Worm (Caenorhabditis elegans) whole organism, L3 larva: ENCODE results near the gene cat-4.
A peak's percentile ranks its signal among the peaks of the same experiment; 100 is the strongest.

ENCODE experiments used
- R02D3.7 ChIP-seq: fragments of 150-350 bp; optimal IDR thresholded peaks from 2 replicates; lab custom pipeline; 2014; ENCODE audit warnings: missing biosample characterization, missing genetic modification characterization
- ZK546.5 ChIP-seq: sonication (generic microtip); optimal IDR thresholded peaks from 2 replicates; lab custom pipeline; 2017; ENCODE audit warnings: missing biosample characterization, missing genetic modification characterization
- ama-1 ChIP-seq: fragments of 150-350 bp; optimal IDR thresholded peaks from 2 replicates; lab custom pipeline; 2018
- ceh-16 ChIP-seq: sonication (generic microtip); optimal IDR thresholded peaks from 2 replicates; lab custom pipeline; 2017; ENCODE audit warnings: missing biosample characterization, missing genetic modification characterization
- ceh-28 ChIP-seq: fragments of 150-350 bp; optimal IDR thresholded peaks from 2 replicates; lab custom pipeline; 2014; ENCODE audit warnings: missing biosample characterization, missing genetic modification reagents, missing genetic modification characterization
- ceh-82 ChIP-seq: fragments of 150-350 bp; optimal IDR thresholded peaks from 2 replicates; lab custom pipeline; 2014; ENCODE audit warnings: missing biosample characterization, missing genetic modification characterization
- daf-12 ChIP-seq: fragments of 150-350 bp; optimal IDR thresholded peaks from 2 replicates; lab custom pipeline; 2014; ENCODE audit warnings: missing biosample characterization, missing genetic modification reagents, missing genetic modification characterization
- egl-27 ChIP-seq: sonication (generic microtip); optimal IDR thresholded peaks from 4 replicates; lab custom pipeline; 2017; ENCODE audit warnings: missing biosample characterization, missing genetic modification reagents, missing genetic modification characterization
- elt-1 ChIP-seq: fragments of 150-350 bp; optimal IDR thresholded peaks from 2 replicates; lab custom pipeline; 2014; ENCODE audit warnings: missing biosample characterization, missing genetic modification characterization
- elt-2 ChIP-seq: sonication (generic microtip); optimal IDR thresholded peaks from 2 replicates; lab custom pipeline; 2016; ENCODE audit warnings: missing genetic modification reagents, mild to moderate bottlenecking, missing genetic modification characterization, missing compliant biosample characterization
- elt-3 ChIP-seq, 3 experiments: fragments of 150-350 bp in 1 of 3; sonication (generic microtip) in 2 of 3; optimal IDR thresholded peaks; 2 replicates in 2 of 3; 4 replicates in 1 of 3; lab custom pipeline; 2014 to 2017; ENCODE audit warnings: missing biosample characterization in 3 of 3, missing genetic modification characterization in 3 of 3
- eor-1 ChIP-seq, 2 experiments: fragments of 150-350 bp; optimal IDR thresholded peaks; 2 replicates each; lab custom pipeline; 2014 to 2018; ENCODE audit warnings: missing biosample characterization in 2 of 2, missing genetic modification characterization in 2 of 2
- fkh-2 ChIP-seq: fragments of 150-350 bp; optimal IDR thresholded peaks from 2 replicates; lab custom pipeline; 2014; ENCODE audit warnings: missing biosample characterization, missing genetic modification reagents, missing genetic modification characterization
- fos-1 ChIP-seq: fragments of 150-350 bp; optimal IDR thresholded peaks from 2 replicates; lab custom pipeline; 2014; ENCODE audit warnings: missing biosample characterization, missing genetic modification characterization
- hmg-11 ChIP-seq: sonication (generic microtip); optimal IDR thresholded peaks from 2 replicates; lab custom pipeline; 2016; ENCODE audit warnings: missing genetic modification characterization, missing compliant biosample characterization
- jun-1 ChIP-seq: fragments of 150-350 bp; optimal IDR thresholded peaks from 2 replicates; lab custom pipeline; 2014; ENCODE audit warnings: missing biosample characterization, missing genetic modification reagents, missing genetic modification characterization
- lin-15B ChIP-seq: fragments of 150-350 bp; optimal IDR thresholded peaks from 2 replicates; lab custom pipeline; 2014; ENCODE audit warnings: missing biosample characterization, missing genetic modification characterization
- lin-39 ChIP-seq: fragments of 150-350 bp; optimal IDR thresholded peaks from 2 replicates; lab custom pipeline; 2018; ENCODE audit warnings: missing biosample characterization, missing genetic modification reagents, missing genetic modification characterization
- lsy-12 ChIP-seq: sonication (generic microtip); optimal IDR thresholded peaks from 2 replicates; lab custom pipeline; 2016; ENCODE audit warnings: mild to moderate bottlenecking, missing genetic modification characterization, missing compliant biosample characterization
- mdl-1 ChIP-seq: fragments of 150-350 bp; optimal IDR thresholded peaks from 2 replicates; lab custom pipeline; 2014; ENCODE audit warnings: missing biosample characterization, missing genetic modification characterization
- mml-1 ChIP-seq: fragments of 150-350 bp; sonication (generic microtip); optimal IDR thresholded peaks from 3 replicates; lab custom pipeline; 2014; ENCODE audit warnings: missing biosample characterization, missing genetic modification characterization
- nfya-1 ChIP-seq: sonication (generic microtip); optimal IDR thresholded peaks from 2 replicates; lab custom pipeline; 2017; ENCODE audit warnings: missing genetic modification characterization, mild to moderate bottlenecking, missing compliant biosample characterization, antibody characterized with exemption, moderate library complexity; ENCODE audit not compliant: insufficient read depth
- nhr-11 ChIP-seq: fragments of 150-350 bp; optimal IDR thresholded peaks from 2 replicates; lab custom pipeline; 2014; ENCODE audit warnings: missing biosample characterization, missing genetic modification characterization
- nhr-12 ChIP-seq: fragments of 150-350 bp; optimal IDR thresholded peaks from 2 replicates; lab custom pipeline; 2014; ENCODE audit warnings: missing biosample characterization, missing genetic modification characterization
- nhr-23 ChIP-seq: fragments of 150-350 bp; optimal IDR thresholded peaks from 2 replicates; lab custom pipeline; 2014; ENCODE audit warnings: missing biosample characterization, missing genetic modification reagents, missing genetic modification characterization
- nhr-28 ChIP-seq: fragments of 150-350 bp; optimal IDR thresholded peaks from 2 replicates; lab custom pipeline; 2014; ENCODE audit warnings: missing biosample characterization, missing genetic modification characterization
- nhr-43 ChIP-seq: sonication (generic microtip); optimal IDR thresholded peaks from 2 replicates; lab custom pipeline; 2016; ENCODE audit warnings: mild to moderate bottlenecking, missing genetic modification characterization, missing compliant biosample characterization; ENCODE audit not compliant: poor library complexity, severe bottlenecking
- nhr-76 ChIP-seq: fragments of 150-350 bp; sonication (generic microtip); optimal IDR thresholded peaks from 5 replicates; lab custom pipeline; 2014; ENCODE audit warnings: missing biosample characterization, missing genetic modification characterization
- nhr-77 ChIP-seq: fragments of 150-350 bp; optimal IDR thresholded peaks from 2 replicates; lab custom pipeline; 2014; ENCODE audit warnings: missing biosample characterization, missing genetic modification characterization
- pha-4 ChIP-seq: fragments of 150-350 bp; optimal IDR thresholded peaks from 2 replicates; lab custom pipeline; 2014; ENCODE audit warnings: missing biosample characterization, missing genetic modification reagents, missing genetic modification characterization
- pqm-1 ChIP-seq: fragments of 150-350 bp; optimal IDR thresholded peaks from 2 replicates; lab custom pipeline; 2017; ENCODE audit warnings: missing biosample characterization, missing genetic modification characterization, inconsistent platforms
- skn-1 ChIP-seq: fragments of 150-350 bp; optimal IDR thresholded peaks from 2 replicates; lab custom pipeline; 2014; ENCODE audit warnings: missing biosample characterization, missing genetic modification characterization
- snpc-4 ChIP-seq: fragments of 150-350 bp; optimal IDR thresholded peaks from 2 replicates; lab custom pipeline; 2014; ENCODE audit warnings: missing biosample characterization, missing genetic modification characterization
- tbx-2 ChIP-seq: sonication (generic microtip); optimal IDR thresholded peaks from 2 replicates; lab custom pipeline; 2016; ENCODE audit warnings: mild to moderate bottlenecking, missing genetic modification characterization, missing compliant biosample characterization
- unc-39 ChIP-seq: sonication (generic microtip); optimal IDR thresholded peaks from 4 replicates; lab custom pipeline; 2017; ENCODE audit warnings: missing biosample characterization, missing genetic modification characterization
- unc-62 ChIP-seq: fragments of 150-350 bp; sonication (generic microtip); optimal IDR thresholded peaks from 4 replicates; lab custom pipeline; 2014; ENCODE audit warnings: missing biosample characterization, missing genetic modification reagents, missing genetic modification characterization
- ztf-11 ChIP-seq: fragments of 150-350 bp; optimal IDR thresholded peaks from 2 replicates; lab custom pipeline; 2014; ENCODE audit warnings: missing biosample characterization, missing genetic modification characterization
- ztf-4 ChIP-seq: fragments of 150-350 bp; optimal IDR thresholded peaks from 2 replicates; lab custom pipeline; 2014; ENCODE audit warnings: missing biosample characterization, missing genetic modification characterization

Gene cat-4

ce11 chrV:10528500-10528899 lies 36.2 kb upstream of the cat-4 start, which contains the start of gene F25D1.3:
F25D1.3 (plus strand) TSS chrV:10528724.
- TF ChIP-seq ama-1 (lab: Kevin White, UChicago) (no peak), nhr-23 (tag; lab: Kevin White, UChicago) (peak; percentile 15)

ce11 chrV:10529600-10529999 lies 35.1 kb upstream of the cat-4 start:
- TF ChIP-seq elt-3 (tag; optimal IDR thresholded peaks at IDR 0.05; lab: Kevin White, UChicago): no peak
- no peak for TF ChIP-seq lsy-12 (tag; lab: Kevin White, UChicago)
- TF ChIP-seq fos-1: no peak
- no peak for TF ChIP-seq daf-12 (tag; lab: Kevin White, UChicago)
- peak; percentile 76 for TF ChIP-seq nhr-23 (tag; lab: Kevin White, UChicago)
- TF ChIP-seq elt-1: peak; percentile 2
- no peak for TF ChIP-seq fkh-2 (tag; lab: Kevin White, UChicago)

- TF ChIP-seq pqm-1 (tag; lab: Kevin White, UChicago): no peak
- no peak for TF ChIP-seq ZK546.5 (tag; lab: Kevin White, UChicago)
- no peak for TF ChIP-seq lin-39 (tag; lab: Kevin White, UChicago)
- TF ChIP-seq ceh-16 (tag; lab: Kevin White, UChicago): no peak
- TF ChIP-seq nhr-11 (tag; lab: Kevin White, UChicago): no peak
- no peak for TF ChIP-seq nhr-28
- TF ChIP-seq tbx-2 (tag; lab: Kevin White, UChicago): no peak
- TF ChIP-seq ztf-11 (tag; lab: Kevin White, UChicago): no peak
- no peak for TF ChIP-seq nhr-23 (tag; lab: Kevin White, UChicago)
- TF ChIP-seq elt-1: no peak
- TF ChIP-seq R02D3.7: no peak
These were observed 32.0 kb upstream of the cat-4 start, which contains the start of gene txt-10 for ce11 chrV:10532725-10533124. txt-10 (minus strand) TSS chrV:10532825.

ce11 chrV:10535325-10535724 lies 29.4 kb upstream of the cat-4 start:
- TF ChIP-seq nfya-1 (tag; lab: Kevin White, UChicago) (peak; percentile 9), elt-2 (tag; lab: Kevin White, UChicago) (peak; percentile 35), pqm-1 (tag; lab: Kevin White, UChicago) (peak; percentile 66), pha-4 (tag; lab: Kevin White, UChicago) (peak; percentile 49), fos-1 (no peak), ama-1 (lab: Kevin White, UChicago) (peak; percentile 3)

- TF ChIP-seq lsy-12 (tag; lab: Kevin White, UChicago): no peak
- no peak for TF ChIP-seq nhr-43 (tag; lab: Kevin White, UChicago)
- peak; percentile 23 for TF ChIP-seq pha-4 (tag; lab: Kevin White, UChicago)
- TF ChIP-seq nhr-23 (tag; lab: Kevin White, UChicago): peak; percentile 20
- no peak for TF ChIP-seq ZK546.5 (tag; lab: Kevin White, UChicago)
- TF ChIP-seq unc-62 (GFP tag; lab: Kevin White, UChicago): no peak
- TF ChIP-seq ceh-82 (tag; lab: Kevin White, UChicago): no peak
- no peak for TF ChIP-seq egl-27 (tag; lab: Kevin White, UChicago)
- TF ChIP-seq nhr-12 (tag; lab: Kevin White, UChicago): no peak
- TF ChIP-seq daf-12 (tag; lab: Kevin White, UChicago): no peak
- TF ChIP-seq ztf-4 (tag; lab: Kevin White, UChicago): no peak
- peak; percentile 46 for TF ChIP-seq mml-1 (tag; lab: Kevin White, UChicago)
- TF ChIP-seq mdl-1: no peak
- no peak for TF ChIP-seq tbx-2 (tag; lab: Kevin White, UChicago)
- TF ChIP-seq nfya-1 (tag; lab: Kevin White, UChicago): no peak
- TF ChIP-seq elt-1: no peak
- TF ChIP-seq elt-2 (tag; lab: Kevin White, UChicago): peak; percentile 37
- no peak for TF ChIP-seq jun-1 (tag; lab: Kevin White, UChicago)
- no peak for TF ChIP-seq snpc-4 (tag; lab: Kevin White, UChicago)
- TF ChIP-seq unc-39 (tag; lab: Kevin White, UChicago): no peak
- TF ChIP-seq ama-1 (lab: Kevin White, UChicago): no peak
- TF ChIP-seq nhr-76 (tag; lab: Kevin White, UChicago): no peak
- no peak for TF ChIP-seq skn-1 (tag; lab: Kevin White, UChicago)
- TF ChIP-seq nhr-11 (tag; lab: Kevin White, UChicago): no peak
- TF ChIP-seq pqm-1 (tag; lab: Kevin White, UChicago): peak; percentile 35
- TF ChIP-seq hmg-11 (tag; lab: Kevin White, UChicago): no peak
- TF ChIP-seq lin-39 (tag; lab: Kevin White, UChicago): no peak
- TF ChIP-seq elt-3 (tag; optimal IDR thresholded peaks at IDR 0.05; lab: Kevin White, UChicago): no peak
- no peak for TF ChIP-seq ztf-11 (tag; lab: Kevin White, UChicago)
- TF ChIP-seq nhr-77 (tag; lab: Kevin White, UChicago): no peak
- TF ChIP-seq ceh-28: no peak
- no peak for TF ChIP-seq lin-15B (tag; lab: Kevin White, UChicago)
- no peak for TF ChIP-seq eor-1 (tag; optimal IDR thresholded peaks at IDR 0.05; lab: Kevin White, UChicago)
These were observed 28.5 kb upstream of the cat-4 start, which contains the start of gene ppm-1.A for ce11 chrV:10536095-10536691. ppm-1.A (minus strand) TSS chrV:10536388.
